Worm (Caenorhabditis elegans): ENCODE measurements around the gene mec-10.

The mec-10 gene

DNA sequence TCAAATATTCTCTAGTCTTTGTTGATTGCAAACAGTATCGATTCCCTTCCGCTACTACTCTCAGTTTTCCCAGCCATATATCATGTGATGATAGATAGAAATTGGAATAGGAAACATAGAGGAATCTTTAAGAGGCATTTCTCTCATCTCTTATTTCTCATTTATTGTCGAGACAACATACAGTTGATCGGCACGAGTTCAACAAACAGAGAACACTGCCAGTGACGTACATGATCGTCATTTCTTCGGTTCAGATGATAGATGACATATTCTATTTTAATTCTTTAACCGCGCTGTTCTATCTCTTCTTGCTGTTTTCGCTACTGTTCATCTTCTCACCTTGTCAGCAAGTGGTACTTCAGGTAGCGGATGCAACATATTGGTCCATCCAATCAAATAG lies 5.0 kb upstream of the mec-10 start (continued):
- peak; percentile 46 for TF ChIP-seq nfya-1 (tag; optimal IDR thresholded peaks at IDR 0.05; ENCODE audit: insufficient read depth)
- no peak for TF ChIP-seq pqm-1 (tag; optimal IDR thresholded peaks at IDR 0.05)
- TF ChIP-seq jun-1 (tag; optimal IDR thresholded peaks at IDR 0.05) = peak; percentile 9
- TF ChIP-seq egl-5 (tag; optimal IDR thresholded peaks at IDR 0.05) = no peak
- TF ChIP-seq nhr-76 (tag; optimal IDR thresholded peaks at IDR 0.05) = peak; percentile 80

DNA sequence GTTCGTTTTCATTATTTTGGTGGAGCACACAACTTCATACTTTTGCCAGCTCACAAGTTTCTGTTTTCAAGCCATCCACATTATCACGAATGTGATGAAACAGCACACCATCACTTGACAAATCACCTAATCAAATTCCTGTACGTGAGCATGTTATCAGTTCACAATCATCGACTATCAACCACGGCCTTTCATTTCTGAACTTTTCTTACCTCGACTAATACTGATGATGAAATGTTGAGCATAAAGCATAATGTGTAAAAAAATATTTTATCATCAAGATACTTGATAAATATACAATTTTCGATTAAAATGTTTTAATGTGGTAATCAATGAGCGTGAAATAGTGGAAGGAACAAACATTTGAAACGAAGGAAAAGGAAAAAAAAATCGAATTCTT lies 3.4 kb upstream of the mec-10 start:
- TF ChIP-seq R02D3.7 (tag; optimal IDR thresholded peaks at IDR 0.05) = no peak
- no peak for TF ChIP-seq aly-2 (tag; optimal IDR thresholded peaks at IDR 0.05)
- TF ChIP-seq nhr-43 (tag; optimal IDR thresholded peaks at IDR 0.05; ENCODE audit: poor library complexity, severe bottlenecking) = no peak
- no peak for TF ChIP-seq ZK546.5 (tag; optimal IDR thresholded peaks at IDR 0.05)
- no peak for TF ChIP-seq ceh-82 (tag; optimal IDR thresholded peaks at IDR 0.05)
- no peak for TF ChIP-seq zag-1 (tag; optimal IDR thresholded peaks at IDR 0.05)
- TF ChIP-seq egl-27 (tag; optimal IDR thresholded peaks at IDR 0.05) = no peak
- no peak for TF ChIP-seq daf-12 (tag; optimal IDR thresholded peaks at IDR 0.05)
- TF ChIP-seq ceh-28 (tag; optimal IDR thresholded peaks at IDR 0.05) = peak; percentile 56
- TF ChIP-seq ztf-11 (tag; optimal IDR thresholded peaks at IDR 0.05) = no peak
- TF ChIP-seq fos-1 (tag; optimal IDR thresholded peaks at IDR 0.05) = no peak
- TF ChIP-seq jun-1 (tag; optimal IDR thresholded peaks at IDR 0.05) = peak; percentile 77
- TF ChIP-seq mml-1 (tag; optimal IDR thresholded peaks at IDR 0.05) = no peak
- TF ChIP-seq nhr-76 (tag; optimal IDR thresholded peaks at IDR 0.05) = no peak
- no peak for TF ChIP-seq unc-39 (tag; optimal IDR thresholded peaks at IDR 0.05)
- no peak for TF ChIP-seq ztf-4 (tag; optimal IDR thresholded peaks at IDR 0.05)
- no peak for TF ChIP-seq lin-39 (tag; optimal IDR thresholded peaks at IDR 0.05)
- TF ChIP-seq pha-4 (tag; optimal IDR thresholded peaks at IDR 0.05) = peak; percentile 59
- no peak for TF ChIP-seq ceh-9 (tag; optimal IDR thresholded peaks at IDR 0.05)
- no peak for TF ChIP-seq fkh-10 (GFP tag; optimal IDR thresholded peaks at IDR 0.05)
- peak; percentile 98 for TF ChIP-seq pqm-1 (tag; optimal IDR thresholded peaks at IDR 0.05)
- TF ChIP-seq ama-1 (optimal IDR thresholded peaks at IDR 0.05) = peak; percentile 55
- no peak for TF ChIP-seq egl-5 (tag; optimal IDR thresholded peaks at IDR 0.05)
- TF ChIP-seq hmg-11 (tag; optimal IDR thresholded peaks at IDR 0.05) = no peak
- no peak for TF ChIP-seq snpc-4 (tag; optimal IDR thresholded peaks at IDR 0.05)
- TF ChIP-seq nhr-11 (tag; optimal IDR thresholded peaks at IDR 0.05) = no peak
- TF ChIP-seq nhr-23 (tag; optimal IDR thresholded peaks at IDR 0.05) = no peak
- no peak for TF ChIP-seq nhr-67 (tag; optimal IDR thresholded peaks at IDR 0.05)
- no peak for TF ChIP-seq lin-15B (tag; optimal IDR thresholded peaks at IDR 0.05)
- TF ChIP-seq nhr-25 (tag; optimal IDR thresholded peaks at IDR 0.05) = no peak
- no peak for TF ChIP-seq ceh-16 (tag; optimal IDR thresholded peaks at IDR 0.05)
- TF ChIP-seq fkh-2 (tag; optimal IDR thresholded peaks at IDR 0.05) = no peak
- TF ChIP-seq nfya-1 (tag; optimal IDR thresholded peaks at IDR 0.05; ENCODE audit: insufficient read depth) = no peak
- no peak for TF ChIP-seq unc-62 (GFP tag; optimal IDR thresholded peaks at IDR 0.05)
- TF ChIP-seq nhr-77 (tag; optimal IDR thresholded peaks at IDR 0.05) = peak; percentile 68
- TF ChIP-seq eor-1 (tag; optimal IDR thresholded peaks at IDR 0.05) = no peak
- no peak for TF ChIP-seq nhr-12 (tag; optimal IDR thresholded peaks at IDR 0.05)
- TF ChIP-seq elt-1 (tag; optimal IDR thresholded peaks at IDR 0.05) = no peak
- no peak for TF ChIP-seq sea-2 (GFP tag; optimal IDR thresholded peaks at IDR 0.05)
- TF ChIP-seq skn-1 (tag; optimal IDR thresholded peaks at IDR 0.05) = peak; percentile 11
- no peak for TF ChIP-seq mdl-1 (tag; optimal IDR thresholded peaks at IDR 0.05)
- TF ChIP-seq nhr-28 (tag; optimal IDR thresholded peaks at IDR 0.05) = no peak
- no peak for TF ChIP-seq nhr-237 (tag; optimal IDR thresholded peaks at IDR 0.05)
- no peak for TF ChIP-seq elt-3 (tag; optimal IDR thresholded peaks at IDR 0.05)
- peak; percentile 99 for TF ChIP-seq elt-2 (tag; optimal IDR thresholded peaks at IDR 0.05)
- no peak for TF ChIP-seq lsy-12 (tag; optimal IDR thresholded peaks at IDR 0.05)
- no peak for TF ChIP-seq tbx-2 (tag; optimal IDR thresholded peaks at IDR 0.05)
